Fruit fly (Drosophila melanogaster) whole organism, prepupa: Measurements from ENCODE around the gene Bet3.

Experiments
- CG16779 ChIP-seq: fragments of 200-800 bp; sonication (Bioruptor generic); optimal IDR thresholded peaks from 3 replicates; lab custom pipeline; 2017; ENCODE audit warnings: missing biosample characterization, mild to moderate bottlenecking, missing genetic modification characterization
- CG34406 ChIP-seq: fragments of 200-800 bp; sonication (Bioruptor generic); optimal IDR thresholded peaks from 3 replicates; lab custom pipeline; 2016; ENCODE audit warnings: missing biosample characterization, missing genetic modification characterization
- CG4318 ChIP-seq: fragments of 200-800 bp; sonication (Bioruptor generic); optimal IDR thresholded peaks from 3 replicates; lab custom pipeline; 2017; ENCODE audit warnings: missing biosample characterization, mild to moderate bottlenecking, missing genetic modification characterization
- CG9139 ChIP-seq: fragments of 200-800 bp; sonication (Bioruptor generic); optimal IDR thresholded peaks from 3 replicates; lab custom pipeline; 2017; ENCODE audit warnings: missing biosample characterization, mild to moderate bottlenecking, missing genetic modification characterization
- Ets21C ChIP-seq: fragments of 200-800 bp; sonication (Bioruptor generic); optimal IDR thresholded peaks from 3 replicates; lab custom pipeline; 2016; ENCODE audit warnings: missing biosample characterization, missing genetic modification characterization
- Sox102F ChIP-seq: fragments of 200-800 bp; sonication (Bioruptor generic); optimal IDR thresholded peaks from 2 replicates; lab custom pipeline; 2016; ENCODE audit warnings: missing biosample characterization, mild to moderate bottlenecking, missing genetic modification characterization
- achi ChIP-seq: fragments of 200-800 bp; sonication (Bioruptor generic); optimal IDR thresholded peaks from 3 replicates; lab custom pipeline; 2016; ENCODE audit warnings: missing biosample characterization, missing genetic modification characterization
- fd59A ChIP-seq: fragments of 200-800 bp; sonication (Bioruptor generic); optimal IDR thresholded peaks from 2 replicates; lab custom pipeline; 2017; ENCODE audit warnings: missing biosample characterization, mild to moderate bottlenecking, missing genetic modification characterization, missing genetic modification reagents

dm6 chr3L:9391340-9391980 is 50.6 kb downstream of the Bet3 start:
- TF ChIP-seq fd59A (no peak), CG9139 (GFP tag; lab: Kevin White, UChicago) (no peak), Ets21C (GFP tag; lab: Kevin White, UChicago) (no peak), Sox102F (GFP tag; lab: Kevin White, UChicago) (no peak), CG16779 (tag; lab: Kevin White, UChicago) (no peak), CG34406 (GFP tag; lab: Kevin White, UChicago) (no peak), CG4318 (GFP tag; lab: Kevin White, UChicago) (no peak), achi (GFP tag; lab: Kevin White, UChicago) (no peak)
